Worm (Caenorhabditis elegans) whole organism, midembryonic: ENCODE data around the gene F54D5.9.

ENCODE experiments used
- T22C8.4 ChIP-seq: fragments of 200-800 bp; sonication (Bioruptor generic); IDR thresholded peaks from 2 replicates; pipeline ENCODE4 v1.3.6; 2022; ENCODE audit warnings: missing genetic modification characterization, missing compliant biosample characterization
- cog-1 ChIP-seq: sonication (generic microtip); optimal IDR thresholded peaks from 2 replicates; lab custom pipeline; 2016; ENCODE audit warnings: missing genetic modification characterization, missing compliant biosample characterization
- flt-1 ChIP-seq: fragments of 200-800 bp; sonication (Bioruptor generic); IDR thresholded peaks from 2 replicates; pipeline ENCODE4 v1.3.6; 2022; ENCODE audit warnings: missing genetic modification characterization, missing compliant biosample characterization
- klf-2 ChIP-seq: fragments of 200-800 bp; sonication (Bioruptor generic); conservative IDR thresholded peaks from 2 replicates; pipeline ENCODE4 v1.3.6; 2022; ENCODE audit warnings: missing genetic modification reagents, missing genetic modification characterization, missing compliant biosample characterization
- med-1 ChIP-seq: sonication (generic microtip); optimal IDR thresholded peaks from 2 replicates; lab custom pipeline; 2017; ENCODE audit warnings: missing genetic modification characterization, mild to moderate bottlenecking, missing compliant biosample characterization, antibody characterized with exemption, missing genetic modification reagents; ENCODE audit not compliant: insufficient read depth
- ref-1 ChIP-seq: fragments of 200-800 bp; sonication (Bioruptor generic); conservative IDR thresholded peaks from 2 replicates; pipeline ENCODE4 v1.3.6; 2022; ENCODE audit warnings: missing genetic modification reagents, missing genetic modification characterization, missing compliant biosample characterization
- tab-1 ChIP-seq: fragments of 200-800 bp; sonication (Bioruptor generic); IDR thresholded peaks from 2 replicates; pipeline ENCODE4 v1.3.6; 2022; ENCODE audit warnings: missing genetic modification characterization, missing compliant biosample characterization
- ztf-23 ChIP-seq: fragments of 200-800 bp; sonication (Bioruptor generic); IDR thresholded peaks from 2 replicates; pipeline ENCODE4 v1.3.6; 2022; ENCODE audit warnings: missing genetic modification reagents, missing genetic modification characterization, missing compliant biosample characterization

ce11 chrII:11510373-11510772 is 34.3 kb downstream of the F54D5.9 start, which contains the start of gene npr-41:
- no peak for TF ChIP-seq cog-1 (tag; lab: Kevin White, UChicago)
- TF ChIP-seq med-1: no peak
- no peak for TF ChIP-seq ref-1 (GFP tag; lab: Robert Waterston, UW)
- no peak for TF ChIP-seq klf-2 (GFP tag; lab: Robert Waterston, UW)
- TF ChIP-seq ztf-23 (GFP tag; lab: Robert Waterston, UW): no peak
- TF ChIP-seq T22C8.4: no peak
- TF ChIP-seq flt-1 (GFP tag; lab: Robert Waterston, UW): no peak
- no peak for TF ChIP-seq tab-1 (GFP tag; lab: Robert Waterston, UW)
